Worm (Caenorhabditis elegans): Measurements from ENCODE around the gene swd-2.2.

swd-2.2 gene

DNA sequence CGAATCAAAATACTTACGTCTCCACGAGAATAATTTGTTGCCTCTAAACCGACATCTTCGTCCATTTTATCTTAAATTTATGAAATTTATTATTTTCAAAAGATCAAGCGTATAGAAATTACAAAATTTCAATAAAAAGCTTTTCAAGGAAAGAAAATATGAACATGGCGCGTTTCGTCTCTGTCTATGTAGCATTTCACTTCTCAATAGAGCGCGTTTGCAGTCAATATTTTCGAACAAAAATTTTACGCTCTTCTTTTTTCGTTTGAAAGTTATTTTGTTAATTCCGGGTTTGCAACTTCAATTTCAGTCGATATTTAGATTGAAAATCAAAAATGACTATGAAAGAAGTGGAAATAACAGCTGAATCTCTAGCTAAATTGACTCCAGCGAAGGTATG lies at the start of gene swd-2.2, which contains the start of gene hcf-1:
Gene swd-2.2 (plus strand): TSS at position 206 of the 400 bp plus-strand sequence.
Gene hcf-1 (minus strand): TSS at position 70 of the 400 bp plus-strand sequence.
- TF ChIP-seq T23F11.4 (GFP tag; optimal IDR thresholded peaks at IDR 0.05) (no peak), ceh-6 (GFP tag; optimal IDR thresholded peaks at IDR 0.05) (no peak), nfya-1 (tag; optimal IDR thresholded peaks at IDR 0.05) (peak; percentile 18), pat-9 (tag; optimal IDR thresholded peaks at IDR 0.05) (no peak)

DNA sequence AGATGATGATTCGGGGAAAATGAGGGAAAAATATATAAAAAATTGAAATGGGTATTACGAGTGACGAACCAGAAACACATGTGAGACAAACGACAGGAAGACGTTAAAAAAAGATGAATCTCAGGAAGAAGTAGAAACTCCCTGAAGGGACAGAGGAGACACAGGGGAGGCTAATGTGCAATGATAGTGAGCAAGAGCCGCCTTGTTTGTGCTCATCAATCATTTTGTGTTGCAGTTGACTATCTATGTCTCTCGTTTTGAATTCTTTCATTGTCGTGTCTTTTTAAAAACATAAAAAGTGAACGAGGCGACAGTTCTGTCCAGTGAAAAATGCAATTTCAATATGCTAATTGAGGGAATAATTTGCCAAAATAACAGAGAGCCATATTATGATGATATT lies 49.3 kb upstream of the swd-2.2 start:
- TF ChIP-seq rnt-1 (tag; optimal IDR thresholded peaks at IDR 0.05) = no peak
- TF ChIP-seq unc-42 (tag; optimal IDR thresholded peaks at IDR 0.05) = no peak
- no peak for TF ChIP-seq pag-3 (tag; optimal IDR thresholded peaks at IDR 0.05; ENCODE audit: borderline replicate concordance)
- no peak for TF ChIP-seq ets-4 (tag; optimal IDR thresholded peaks at IDR 0.05)
- no peak for TF ChIP-seq ceh-48 (tag; optimal IDR thresholded peaks at IDR 0.05)

DNA sequence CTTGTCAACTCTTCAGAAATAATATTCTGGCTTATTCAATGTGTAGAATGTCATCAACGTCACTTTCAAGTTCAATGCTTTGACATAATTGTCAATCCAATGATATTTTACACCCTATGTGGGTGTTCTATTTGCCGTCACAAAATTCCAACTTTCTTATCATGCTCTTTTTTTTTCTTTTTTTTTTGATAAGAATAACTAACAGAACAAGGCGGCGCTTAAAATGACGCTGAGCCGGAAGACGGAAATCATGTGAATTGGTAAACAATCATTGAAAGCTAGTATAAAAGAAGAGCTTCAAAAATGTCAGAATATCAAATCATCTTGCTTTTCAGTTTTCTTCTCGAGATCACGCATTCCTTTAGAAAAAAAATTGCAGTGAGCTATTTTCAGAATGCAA lies 47.9 kb upstream of the swd-2.2 start, which contains the start of gene C50F7.5:
Gene C50F7.5 (plus strand): TSS at position 395 of the 400 bp plus-strand sequence.
- TF ChIP-seq hlh-13 (GFP tag; optimal IDR thresholded peaks at IDR 0.05) (no peak), ref-2 (tag; optimal IDR thresholded peaks at IDR 0.05) (no peak), dve-1 (tag; optimal IDR thresholded peaks at IDR 0.05) (no peak), unc-55 (GFP tag; optimal IDR thresholded peaks at IDR 0.05) (no peak), pros-1 (tag; optimal IDR thresholded peaks at IDR 0.05) (no peak), tbx-2 (tag; optimal IDR thresholded peaks at IDR 0.05) (no peak), pha-2 (tag; optimal IDR thresholded peaks at IDR 0.05) (no peak), nfya-1 (tag; optimal IDR thresholded peaks at IDR 0.05) (no peak), ztf-16 (tag; optimal IDR thresholded peaks at IDR 0.05) (no peak), T23F11.4 (GFP tag; optimal IDR thresholded peaks at IDR 0.05) (no peak), ceh-45 (GFP tag; IDR thresholded peaks at IDR 0.05) (no peak), ets-4 (tag; optimal IDR thresholded peaks at IDR 0.05) (no peak), ttx-3 (tag; optimal IDR thresholded peaks at IDR 0.05) (no peak), hlh-8 (tag; optimal IDR thresholded peaks at IDR 0.05) (no peak), fkh-6 (tag; optimal IDR thresholded peaks at IDR 0.05) (no peak), nhr-232 (tag; optimal IDR thresholded peaks at IDR 0.05) (no peak), pax-1 (tag; optimal IDR thresholded peaks at IDR 0.05) (no peak), sdc-2 (tag; optimal IDR thresholded peaks at IDR 0.05) (no peak), ceh-30 (tag; optimal IDR thresholded peaks at IDR 0.05) (no peak), pha-4 (tag; optimal IDR thresholded peaks at IDR 0.05) (no peak)

DNA sequence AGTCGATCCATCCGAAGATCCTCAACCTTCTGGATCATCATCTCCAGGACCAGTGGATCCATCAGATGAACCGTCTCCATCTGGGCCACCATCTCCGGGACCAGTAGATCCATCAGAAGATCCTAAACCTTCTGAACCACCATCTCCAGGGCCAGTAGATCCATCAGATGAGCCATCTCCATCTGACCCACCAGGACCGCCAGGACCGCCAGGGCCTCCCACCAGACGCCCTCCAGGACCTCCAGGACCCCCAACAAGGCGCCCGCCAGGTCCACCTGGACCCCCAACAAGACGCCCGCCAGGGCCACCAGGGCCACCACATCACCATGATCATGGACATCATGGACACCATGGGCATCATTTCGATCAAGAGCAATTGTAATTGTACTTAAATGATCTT lies 47.0 kb upstream of the swd-2.2 start:
- no peak for TF ChIP-seq nhr-232 (tag; optimal IDR thresholded peaks at IDR 0.05)
- TF ChIP-seq rnt-1 (tag; optimal IDR thresholded peaks at IDR 0.05) = no peak
- TF ChIP-seq hlh-6 (tag; optimal IDR thresholded peaks at IDR 0.05) = peak; percentile 21
- TF ChIP-seq ceh-19 (GFP tag; optimal IDR thresholded peaks at IDR 0.05) = no peak

DNA sequence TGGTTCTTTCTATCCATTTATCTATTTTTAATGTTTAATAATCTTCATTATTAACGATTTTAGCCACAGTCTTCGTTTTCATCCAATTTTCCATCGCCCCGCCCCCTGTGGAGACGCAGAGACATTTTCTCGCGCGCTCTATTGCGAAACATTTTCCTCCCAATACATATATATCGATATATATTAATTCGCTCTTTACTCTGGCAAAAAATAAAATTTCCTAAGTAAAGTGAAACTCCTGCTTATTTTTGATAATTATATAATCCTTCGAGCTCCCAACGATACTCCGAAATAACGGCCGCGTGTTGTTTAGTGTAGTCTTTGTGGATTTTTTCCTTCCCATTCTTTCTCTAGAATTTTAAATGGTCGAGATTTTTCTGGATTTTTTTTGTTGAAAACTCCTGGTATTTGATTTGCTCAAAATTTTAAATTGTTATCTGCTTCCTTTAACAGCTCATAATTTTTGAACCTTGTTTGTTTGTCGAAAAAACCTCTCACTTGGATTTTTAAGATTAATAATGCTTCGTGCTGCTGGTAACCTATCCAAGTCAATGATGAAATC lies 45.7 kb upstream of the swd-2.2 start, which contains the start of gene sucg-1:
Gene sucg-1 (plus strand): TSS at position 512 of the 562 bp plus-strand sequence.
- TF ChIP-seq pat-9 (tag; optimal IDR thresholded peaks at IDR 0.05) (no peak), pros-1 (tag; optimal IDR thresholded peaks at IDR 0.05) (no peak), Y22D7AL.16 (tag; optimal IDR thresholded peaks at IDR 0.05) (no peak)

DNA sequence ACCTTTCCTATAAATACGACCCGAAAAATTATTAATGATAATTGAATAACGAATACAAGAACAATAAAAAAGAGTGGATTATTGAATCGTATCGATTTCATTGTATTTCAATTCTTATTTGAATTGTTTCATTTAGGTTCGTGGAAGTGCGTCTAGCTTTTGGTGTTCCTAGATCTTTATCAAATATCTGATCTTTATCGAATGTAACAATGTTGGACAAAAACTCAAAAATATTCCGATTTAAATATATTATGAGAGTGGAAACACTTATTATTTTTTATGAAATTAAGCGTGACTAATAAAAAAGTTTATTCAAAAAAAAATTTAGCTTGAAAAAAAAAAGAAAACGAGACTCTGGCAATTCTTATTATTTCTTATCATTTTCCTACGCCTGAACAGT lies 42.3 kb upstream of the swd-2.2 start, which contains the start of the genes C50F7.9 and C50F7.3:
Gene C50F7.9 (minus strand): TSS at position 101 of the 400 bp plus-strand sequence.
Gene C50F7.3 (plus strand): TSS at position 370 of the 400 bp plus-strand sequence.
- TF ChIP-seq syd-9 (tag; optimal IDR thresholded peaks at IDR 0.05) (no peak), pqm-1 (tag; optimal IDR thresholded peaks at IDR 0.05) (no peak), elt-4 (tag; optimal IDR thresholded peaks at IDR 0.05) (no peak), che-1 (tag; optimal IDR thresholded peaks at IDR 0.05) (no peak), ceh-30 (tag; optimal IDR thresholded peaks at IDR 0.05) (no peak), ceh-9 (tag; optimal IDR thresholded peaks at IDR 0.05) (no peak), pag-3 (tag; optimal IDR thresholded peaks at IDR 0.05; ENCODE audit: borderline replicate concordance) (no peak), madf-2 (tag; optimal IDR thresholded peaks at IDR 0.05) (no peak), hlh-8 (tag; optimal IDR thresholded peaks at IDR 0.05) (no peak), ceh-45 (GFP tag; IDR thresholded peaks at IDR 0.05) (no peak), unc-55 (GFP tag; optimal IDR thresholded peaks at IDR 0.05) (no peak), ref-2 (tag; optimal IDR thresholded peaks at IDR 0.05) (no peak), fax-1 (tag; optimal IDR thresholded peaks at IDR 0.05) (no peak)
